Fruit fly (Drosophila melanogaster) whole organism, embryonic: ENCODE measurements around the gene usp.
A peak's percentile ranks its signal among the peaks of the same experiment; 100 is the strongest.

Source experiments
- Adf1 ChIP-seq: fragments of 200-800 bp; sonication (Bioruptor generic); IDR thresholded peaks from 2 replicates; pipeline ENCODE4 v1.3.6; 2022; ENCODE audit warnings: missing biosample characterization, missing genetic modification characterization
- CG10543 ChIP-seq: fragments of 200-800 bp; sonication (Bioruptor generic); optimal IDR thresholded peaks from 3 replicates; lab custom pipeline; 2017; ENCODE audit warnings: missing biosample characterization, mild to moderate bottlenecking, missing genetic modification characterization, moderate library complexity
- CG11695 ChIP-seq: fragments of 200-800 bp; sonication (Bioruptor generic); IDR thresholded peaks from 3 replicates; pipeline ENCODE4 v1.3.6; 2022; ENCODE audit warnings: missing biosample characterization, missing genetic modification characterization
- CG12769 ChIP-seq: fragments of 200-800 bp; sonication (Bioruptor generic); optimal IDR thresholded peaks from 2 replicates; lab custom pipeline; 2019; ENCODE audit warnings: missing biosample characterization, mild to moderate bottlenecking, missing genetic modification characterization, moderate library complexity
- CG1602 ChIP-seq: fragments of 200-800 bp; sonication (Bioruptor generic); optimal IDR thresholded peaks from 3 replicates; lab custom pipeline; 2016; ENCODE audit warnings: missing biosample characterization, missing genetic modification characterization
- CG17359 ChIP-seq: fragments of 200-800 bp; sonication (Bioruptor generic); optimal IDR thresholded peaks from 3 replicates; lab custom pipeline; 2018; ENCODE audit warnings: missing biosample characterization, mild to moderate bottlenecking, missing genetic modification characterization, moderate library complexity
- CG18262 ChIP-seq: fragments of 200-800 bp; optimal IDR thresholded peaks from 3 replicates; lab custom pipeline; 2019; ENCODE audit warnings: missing biosample characterization, mild to moderate bottlenecking, missing genetic modification characterization, moderate library complexity
- CG18599 ChIP-seq: fragments of 200-800 bp; sonication (Bioruptor generic); optimal IDR thresholded peaks from 3 replicates; lab custom pipeline; 2017; ENCODE audit warnings: missing biosample characterization, missing genetic modification characterization, mild to moderate bottlenecking, moderate library complexity, missing genetic modification reagents
- CG2678 ChIP-seq: fragments of 200-800 bp; sonication (Bioruptor generic); optimal IDR thresholded peaks from 3 replicates; lab custom pipeline; 2019; ENCODE audit warnings: missing biosample characterization, mild to moderate bottlenecking, missing genetic modification characterization, moderate library complexity
- CG30403 ChIP-seq: fragments of 200-800 bp; sonication (Bioruptor generic); optimal IDR thresholded peaks from 3 replicates; lab custom pipeline; 2016; ENCODE audit warnings: missing biosample characterization, missing genetic modification characterization
- CG32772 ChIP-seq: fragments of 200-800 bp; sonication (Bioruptor generic); IDR thresholded peaks from 2 replicates; pipeline ENCODE4 v1.3.6; 2022; ENCODE audit warnings: missing biosample characterization, missing genetic modification characterization
- CG33213 ChIP-seq: fragments of 200-800 bp; sonication (Bioruptor generic); optimal IDR thresholded peaks from 3 replicates; lab custom pipeline; 2016; ENCODE audit warnings: missing biosample characterization, missing genetic modification characterization
- CG4360 ChIP-seq: fragments of 200-800 bp; sonication (Bioruptor generic); IDR thresholded peaks from 2 replicates; pipeline ENCODE4 v1.3.6; 2022; ENCODE audit warnings: missing biosample characterization, missing genetic modification characterization
- CG4404 ChIP-seq: fragments of 200-800 bp; sonication (Bioruptor generic); IDR thresholded peaks from 2 replicates; pipeline ENCODE4 v1.3.6; 2022; ENCODE audit warnings: missing biosample characterization, missing genetic modification characterization
- CG6175 ChIP-seq: fragments of 200-800 bp; sonication (Bioruptor generic); IDR thresholded peaks from 3 replicates; pipeline ENCODE4 v1.3.6; 2022; ENCODE audit warnings: missing biosample characterization, missing genetic modification characterization
- CG7839 ChIP-seq: fragments of 200-800 bp; sonication (Bioruptor generic); optimal IDR thresholded peaks from 3 replicates; lab custom pipeline; 2018; ENCODE audit warnings: missing biosample characterization, mild to moderate bottlenecking, missing genetic modification characterization, moderate library complexity
- CoRest ChIP-seq: fragments of 200-800 bp; sonication (Bioruptor generic); optimal IDR thresholded peaks from 3 replicates; lab custom pipeline; 2018; ENCODE audit warnings: missing biosample characterization, mild to moderate bottlenecking, missing genetic modification characterization, moderate library complexity
- Drgx ChIP-seq: fragments of 200-800 bp; sonication (Bioruptor generic); IDR thresholded peaks from 2 replicates; pipeline ENCODE4 v1.3.6; 2022; ENCODE audit warnings: missing biosample characterization, missing genetic modification characterization
- H15 ChIP-seq: fragments of 200-800 bp; sonication (Bioruptor generic); IDR thresholded peaks from 3 replicates; pipeline ENCODE4 v1.3.6; 2022; ENCODE audit warnings: missing biosample characterization, missing genetic modification characterization
- HLH4C ChIP-seq: fragments of 200-800 bp; sonication (Bioruptor generic); IDR thresholded peaks from 3 replicates; pipeline ENCODE4 v1.3.6; 2022; ENCODE audit warnings: missing biosample characterization, missing genetic modification characterization; ENCODE audit not compliant: partially characterized antibody
- Hsf ChIP-seq: fragments of 200-800 bp; sonication (Bioruptor generic); optimal IDR thresholded peaks from 3 replicates; lab custom pipeline; 2016; ENCODE audit warnings: missing biosample characterization, missing genetic modification characterization
- Kr ChIP-seq: fragments of 200-800 bp; sonication (Bioruptor generic); optimal IDR thresholded peaks from 2 replicates; lab custom pipeline; 2017; ENCODE audit warnings: missing biosample characterization, mild to moderate bottlenecking, missing genetic modification characterization
- Mes4 ChIP-seq: fragments of 200-800 bp; sonication (Bioruptor generic); optimal IDR thresholded peaks from 2 replicates; lab custom pipeline; 2016; ENCODE audit warnings: missing biosample characterization, missing genetic modification characterization
- NfI ChIP-seq: fragments of 200-800 bp; sonication (Bioruptor generic); optimal IDR thresholded peaks from 3 replicates; lab custom pipeline; 2018; ENCODE audit warnings: missing biosample characterization, mild to moderate bottlenecking, missing genetic modification characterization, moderate library complexity
- Rfx ChIP-seq: fragments of 200-800 bp; sonication (Bioruptor generic); IDR thresholded peaks from 2 replicates; pipeline ENCODE4 v1.3.6; 2022; ENCODE audit warnings: missing biosample characterization, missing genetic modification characterization
- Sox100B ChIP-seq: fragments of 200-800 bp; sonication (Bioruptor generic); optimal IDR thresholded peaks from 3 replicates; lab custom pipeline; 2018; ENCODE audit warnings: missing biosample characterization, mild to moderate bottlenecking, missing genetic modification characterization
- Sry-δ ChIP-seq: fragments of 200-800 bp; sonication (Bioruptor generic); optimal IDR thresholded peaks from 2 replicates; lab custom pipeline; 2016; ENCODE audit warnings: missing biosample characterization, missing genetic modification characterization
- TFAM ChIP-seq: fragments of 200-800 bp; sonication (Bioruptor generic); optimal IDR thresholded peaks from 2 replicates; lab custom pipeline; 2017; ENCODE audit warnings: missing biosample characterization, missing genetic modification characterization, inconsistent platforms
- Trl ChIP-seq, 3 experiments: fragments of >200 bp in 2 of 3; fragments of 200-800 bp in 1 of 3; sonication (Bioruptor generic) in 1 of 3; optimal IDR thresholded peaks; 2 replicates in 1 of 3; 3 replicates in 2 of 3; lab custom pipeline; 2016 to 2017; ENCODE audit warnings: missing biosample characterization in 1 of 3, missing genetic modification characterization in 1 of 3
- Vsx1 ChIP-seq: fragments of 200-800 bp; sonication (Bioruptor generic); optimal IDR thresholded peaks from 2 replicates; lab custom pipeline; 2017; ENCODE audit warnings: missing biosample characterization, mild to moderate bottlenecking, missing genetic modification characterization, missing genetic modification reagents
- bbx ChIP-seq: fragments of 200-800 bp; sonication (Bioruptor generic); IDR thresholded peaks from 2 replicates; pipeline ENCODE4 v1.3.6; 2022; ENCODE audit warnings: missing biosample characterization, missing genetic modification characterization; ENCODE audit not compliant: partially characterized antibody
- bcd ChIP-seq: fragments of 200-800 bp; sonication (Bioruptor generic); optimal IDR thresholded peaks from 2 replicates; lab custom pipeline; 2017; ENCODE audit warnings: missing biosample characterization, mild to moderate bottlenecking, missing genetic modification characterization
- chinmo ChIP-seq: fragments of 200-800 bp; sonication (Bioruptor generic); IDR thresholded peaks from 4 replicates; pipeline ENCODE4 v1.3.6; 2022; ENCODE audit warnings: missing biosample characterization, missing genetic modification characterization; ENCODE audit not compliant: partially characterized antibody
- chn ChIP-seq: fragments of 200-800 bp; sonication (Bioruptor generic); optimal IDR thresholded peaks from 2 replicates; lab custom pipeline; 2016; ENCODE audit warnings: missing biosample characterization, missing genetic modification characterization
- crol ChIP-seq: fragments of 200-800 bp; sonication (Bioruptor generic); IDR thresholded peaks from 2 replicates; pipeline ENCODE4 v1.3.6; 2022; ENCODE audit warnings: missing biosample characterization, missing genetic modification characterization
- gem ChIP-seq: fragments of 200-800 bp; sonication (Bioruptor generic); optimal IDR thresholded peaks from 2 replicates; lab custom pipeline; 2019; ENCODE audit warnings: missing biosample characterization, mild to moderate bottlenecking, missing genetic modification characterization, moderate library complexity
- ind ChIP-seq: fragments of 200-800 bp; sonication (Bioruptor generic); optimal IDR thresholded peaks from 3 replicates; lab custom pipeline; 2016; ENCODE audit warnings: missing biosample characterization, missing genetic modification characterization
- lilli ChIP-seq: fragments of 200-800 bp; sonication (Bioruptor generic); optimal IDR thresholded peaks from 3 replicates; lab custom pipeline; 2016; ENCODE audit warnings: missing biosample characterization, missing genetic modification characterization
- odd ChIP-seq: fragments of 200-800 bp; sonication (Bioruptor generic); optimal IDR thresholded peaks from 2 replicates; lab custom pipeline; 2017; ENCODE audit warnings: missing biosample characterization, mild to moderate bottlenecking, missing genetic modification characterization
- pb ChIP-seq: fragments of 200-800 bp; sonication (Bioruptor generic); optimal IDR thresholded peaks from 3 replicates; lab custom pipeline; 2016; ENCODE audit warnings: missing biosample characterization, missing genetic modification characterization
- phol ChIP-seq: fragments of 200-800 bp; sonication (Bioruptor generic); optimal IDR thresholded peaks from 3 replicates; lab custom pipeline; 2018; ENCODE audit warnings: missing biosample characterization, mild to moderate bottlenecking, missing genetic modification characterization, moderate library complexity
- pros ChIP-seq: fragments of 200-800 bp; sonication (Bioruptor generic); optimal IDR thresholded peaks from 3 replicates; lab custom pipeline; 2019; ENCODE audit warnings: missing biosample characterization, mild to moderate bottlenecking, missing genetic modification characterization, moderate library complexity
- pum ChIP-seq: fragments of 200-800 bp; sonication (Bioruptor generic); optimal IDR thresholded peaks from 2 replicates; lab custom pipeline; 2016; ENCODE audit warnings: missing biosample characterization, missing genetic modification characterization
- sens ChIP-seq: fragments of 200-800 bp; sonication (Bioruptor generic); peaks from one replicate; lab custom pipeline; 2016; ENCODE audit warnings: missing biosample characterization, missing genetic modification characterization
- sens-2 ChIP-seq: fragments of 200-800 bp; sonication (Bioruptor generic); IDR thresholded peaks from 2 replicates; pipeline ENCODE4 v1.3.6; 2022; ENCODE audit warnings: missing biosample characterization, missing genetic modification characterization
- seq ChIP-seq: fragments of 200-800 bp; sonication (Bioruptor generic); IDR thresholded peaks from 2 replicates; pipeline ENCODE4 v1.3.6; 2022; ENCODE audit warnings: missing biosample characterization, missing genetic modification characterization
- sima ChIP-seq: fragments of 200-800 bp; sonication (Bioruptor generic); optimal IDR thresholded peaks from 2 replicates; lab custom pipeline; 2016; ENCODE audit warnings: missing biosample characterization, missing genetic modification characterization
- vfl ChIP-seq: fragments of 200-800 bp; sonication (Bioruptor generic); optimal IDR thresholded peaks from 2 replicates; lab custom pipeline; 2016; ENCODE audit warnings: missing biosample characterization, missing genetic modification characterization
- wdn ChIP-seq: fragments of 200-800 bp; sonication (Bioruptor generic); IDR thresholded peaks from 2 replicates; pipeline ENCODE4 v1.3.6; 2022; ENCODE audit warnings: missing biosample characterization, missing genetic modification characterization

usp gene

DNA sequence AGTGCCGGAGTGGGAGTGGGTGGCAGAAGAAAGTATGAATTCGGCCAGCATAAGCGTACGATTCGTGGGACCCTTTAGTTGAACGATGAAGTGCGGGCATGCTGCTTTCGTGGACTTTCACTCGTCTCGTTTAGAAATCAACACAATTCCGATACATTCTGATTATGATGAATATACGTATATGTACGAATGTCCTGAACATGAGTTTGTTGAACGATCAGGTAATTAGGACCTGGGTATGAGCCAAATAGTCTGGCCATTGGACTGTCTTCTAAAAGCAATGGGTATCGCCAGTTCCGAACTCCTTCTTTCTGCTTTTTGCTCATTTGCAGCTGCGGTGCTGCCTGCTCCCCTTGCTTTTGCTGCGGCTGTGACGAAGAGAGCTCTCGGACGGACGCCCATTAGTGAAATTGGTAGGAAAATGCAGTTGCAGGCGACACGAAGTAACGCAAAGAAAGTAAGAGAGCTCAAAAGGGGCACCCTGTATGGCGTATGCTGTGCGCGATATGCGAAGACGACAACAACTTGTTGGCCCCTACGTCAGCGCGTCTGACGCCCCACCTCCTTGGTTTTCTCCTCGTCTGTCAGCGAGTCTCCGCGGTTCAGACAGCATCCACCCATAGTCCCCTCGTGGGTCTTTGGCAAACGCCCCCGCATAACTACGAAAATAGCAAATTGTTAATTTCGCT, 5.2 kb downstream of the usp start (continued):
- peak; percentile 34 for TF ChIP-seq CG30403
- TF ChIP-seq CG2678: peak; percentile 42
- peak; percentile 90 for TF ChIP-seq sens (GFP tag; lab: Kevin White, UChicago)
- no peak for TF ChIP-seq CG1602
- TF ChIP-seq Rfx (GFP tag; lab: Robert Waterston, UW): peak; percentile 25; the same call in 1 of the 2 replicates
- peak; percentile 3 for TF ChIP-seq NfI (GFP tag; lab: Kevin White, UChicago)
- no peak for TF ChIP-seq TFAM (GFP tag; lab: Kevin White, UChicago)
- peak; percentile 26 for TF ChIP-seq Hsf (GFP tag; lab: Kevin White, UChicago)
- TF ChIP-seq pum (GFP tag; lab: Kevin White, UChicago): peak; percentile 11
- no peak for TF ChIP-seq Mes4 (GFP tag; lab: Kevin White, UChicago)
- no peak for TF ChIP-seq CG32772 (GFP tag; lab: Robert Waterston, UW)
- TF ChIP-seq HLH4C (GFP tag; lab: Robert Waterston, UW): no peak
- no peak for TF ChIP-seq sima (GFP tag; lab: Kevin White, UChicago)
- no peak for TF ChIP-seq chn (GFP tag; lab: Kevin White, UChicago)
- TF ChIP-seq CG17359 (tag; lab: Kevin White, UChicago): peak; percentile 17
- TF ChIP-seq Sox100B (GFP tag; lab: Kevin White, UChicago): no peak
- TF ChIP-seq bcd (GFP tag; lab: Kevin White, UChicago): peak; percentile 4
- TF ChIP-seq CG18599: peak; percentile 12
- no peak for TF ChIP-seq Trl (optimal IDR thresholded peaks at IDR 0.05; lab: Kevin White, UChicago)
- peak; percentile 25 for TF ChIP-seq Trl (GFP tag; optimal IDR thresholded peaks at IDR 0.05; lab: Kevin White, UChicago)
- TF ChIP-seq vfl: no peak
- peak; percentile 28 for TF ChIP-seq CG18262 (tag; lab: Kevin White, UChicago)
- peak; percentile 44 for TF ChIP-seq gem (tag; lab: Kevin White, UChicago)
- TF ChIP-seq phol: peak; percentile 39
- 0 out of 3 replicates have a peak, but pooled peaks have one; percentile 32 for TF ChIP-seq H15 (GFP tag; lab: Robert Waterston, UW)
- 0 out of 2 replicates have a peak, but pooled peaks have one; percentile 25 for TF ChIP-seq seq (GFP tag; lab: Robert Waterston, UW)
- peak; percentile 44 for TF ChIP-seq pb (GFP tag; lab: Kevin White, UChicago)
- peak; percentile 40 for TF ChIP-seq CoRest (tag; lab: Kevin White, UChicago)
- TF ChIP-seq CG33213 (GFP tag; lab: Kevin White, UChicago): no peak
- TF ChIP-seq CG7839 (tag; lab: Kevin White, UChicago): peak; percentile 18
- peak; percentile 33 for TF ChIP-seq ind (GFP tag; lab: Kevin White, UChicago)
- peak; percentile 28 for TF ChIP-seq lilli (GFP tag; lab: Kevin White, UChicago)
- no peak for TF ChIP-seq Kr (GFP tag; lab: Kevin White, UChicago)

DNA sequence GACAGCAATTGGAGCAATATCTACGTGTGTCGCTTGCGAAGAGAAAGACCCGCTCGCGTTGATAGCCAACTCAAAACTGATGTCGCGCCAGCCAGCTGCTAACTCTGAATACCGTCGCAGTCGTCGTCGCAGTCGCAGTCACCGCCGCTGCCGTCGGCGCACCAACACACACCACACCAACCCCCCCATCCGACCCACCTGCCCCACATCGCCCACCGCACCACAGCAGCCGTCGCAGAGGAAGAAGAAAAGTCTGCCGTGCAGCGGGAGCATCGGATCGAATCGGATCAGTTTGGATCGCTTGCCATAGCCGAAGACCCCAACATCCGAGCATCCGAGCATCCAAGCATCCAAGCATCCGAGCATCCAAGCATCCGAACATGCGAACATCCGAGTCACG, 5.7 kb downstream of the usp start:
- TF ChIP-seq CG12769: peak; percentile 92
- 0 out of 2 replicates have a peak, but pooled peaks have one; percentile 18 for TF ChIP-seq sens-2 (GFP tag; lab: Robert Waterston, UW)
- peak; percentile 41; the same call in 1 of the 2 replicates for TF ChIP-seq bbx (GFP tag; lab: Robert Waterston, UW)
- TF ChIP-seq CG10543 (GFP tag; lab: Kevin White, UChicago): peak; percentile 89
- TF ChIP-seq Adf1 (GFP tag; lab: Robert Waterston, UW): peak; percentile 95
- 0 out of 3 replicates have a peak, but pooled peaks have one; percentile 18 for TF ChIP-seq HLH4C (GFP tag; lab: Robert Waterston, UW)
- peak; percentile 13 for TF ChIP-seq pros (GFP tag; lab: Kevin White, UChicago)
- peak; percentile 82 for TF ChIP-seq chinmo (GFP tag; lab: Robert Waterston, UW)
- peak; percentile 13; the same call in 1 of the 2 replicates for TF ChIP-seq Drgx
- TF ChIP-seq odd (GFP tag; lab: Kevin White, UChicago): peak; percentile 11
- TF ChIP-seq CG11695 (GFP tag; lab: Robert Waterston, UW): no peak
- TF ChIP-seq CG6175 (GFP tag; lab: Robert Waterston, UW): peak; percentile 52; the same call in 1 of the 3 replicates
- no peak for TF ChIP-seq Sry-δ
- no peak for TF ChIP-seq Vsx1
- TF ChIP-seq CG4404 (GFP tag; lab: Robert Waterston, UW): no peak
- TF ChIP-seq crol (GFP tag; lab: Robert Waterston, UW): peak; percentile 94
- TF ChIP-seq CG4360 (GFP tag; lab: Robert Waterston, UW): 0 out of 2 replicates have a peak, but pooled peaks have one; percentile 9
- 0 out of 2 replicates have a peak, but pooled peaks have one; percentile 17 for TF ChIP-seq wdn (GFP tag; lab: Robert Waterston, UW)
